Fruit fly (Drosophila melanogaster) whole organism, embryonic: ENCODE data around the gene Spc105R.
A peak's percentile ranks its signal among the peaks of the same experiment; 100 is the strongest.

Experiments used
- CG10147 ChIP-seq: fragments of 200-800 bp; sonication (Bioruptor generic); optimal IDR thresholded peaks from 2 replicates; lab custom pipeline; 2019; ENCODE audit warnings: missing biosample characterization, mild to moderate bottlenecking, missing genetic modification characterization, moderate library complexity
- CG10979 ChIP-seq: fragments of 200-800 bp; sonication (Bioruptor generic); optimal IDR thresholded peaks from 2 replicates; lab custom pipeline; 2018; ENCODE audit warnings: missing biosample characterization, mild to moderate bottlenecking, missing genetic modification characterization, moderate library complexity
- CG11504 ChIP-seq: fragments of 200-800 bp; sonication (Bioruptor generic); optimal IDR thresholded peaks from 3 replicates; lab custom pipeline; 2019; ENCODE audit warnings: missing biosample characterization, mild to moderate bottlenecking, missing genetic modification characterization, moderate library complexity
- CG11696 ChIP-seq: fragments of 200-800 bp; sonication (Bioruptor generic); IDR thresholded peaks from 2 replicates; pipeline ENCODE4 v1.3.6; 2022; ENCODE audit warnings: missing biosample characterization, missing genetic modification characterization
- CG12104 ChIP-seq: fragments of 200-800 bp; sonication (Bioruptor generic); optimal IDR thresholded peaks from 3 replicates; lab custom pipeline; 2016; ENCODE audit warnings: missing biosample characterization, missing genetic modification characterization
- CG14050 ChIP-seq: fragments of 200-800 bp; sonication (Bioruptor generic); IDR thresholded peaks from 3 replicates; pipeline ENCODE4 v1.3.6; 2022; ENCODE audit warnings: missing biosample characterization, missing genetic modification characterization
- CG1647 ChIP-seq: fragments of 200-800 bp; sonication (Bioruptor generic); optimal IDR thresholded peaks from 3 replicates; lab custom pipeline; 2016; ENCODE audit warnings: missing biosample characterization, missing genetic modification characterization
- CG17186 ChIP-seq: fragments of 200-800 bp; sonication (Bioruptor generic); optimal IDR thresholded peaks from 3 replicates; lab custom pipeline; 2017; ENCODE audit warnings: missing biosample characterization, missing genetic modification reagents, missing genetic modification characterization
- CG1792 ChIP-seq: fragments of 200-800 bp; sonication (Bioruptor generic); optimal IDR thresholded peaks from 2 replicates; lab custom pipeline; 2016; ENCODE audit warnings: missing biosample characterization, missing genetic modification characterization
- CG2120 ChIP-seq: fragments of 200-800 bp; sonication (Bioruptor generic); optimal IDR thresholded peaks from 3 replicates; lab custom pipeline; 2016; ENCODE audit warnings: missing biosample characterization, missing genetic modification characterization
- CG2129 ChIP-seq: fragments of 200-800 bp; sonication (Bioruptor generic); IDR thresholded peaks from 2 replicates; pipeline ENCODE4 v1.3.6; 2022; ENCODE audit warnings: missing biosample characterization, missing genetic modification characterization; ENCODE audit not compliant: partially characterized antibody
- CG2712 ChIP-seq: fragments of 200-800 bp; optimal IDR thresholded peaks from 3 replicates; lab custom pipeline; 2019; ENCODE audit warnings: missing biosample characterization, mild to moderate bottlenecking, missing genetic modification characterization, moderate library complexity
- CG33213 ChIP-seq: fragments of 200-800 bp; sonication (Bioruptor generic); optimal IDR thresholded peaks from 3 replicates; lab custom pipeline; 2016; ENCODE audit warnings: missing biosample characterization, missing genetic modification characterization
- CG3407 ChIP-seq: fragments of 200-800 bp; sonication (Bioruptor generic); optimal IDR thresholded peaks from 2 replicates; lab custom pipeline; 2018; ENCODE audit warnings: missing biosample characterization, mild to moderate bottlenecking, missing genetic modification characterization
- CG7839 ChIP-seq: fragments of 200-800 bp; sonication (Bioruptor generic); optimal IDR thresholded peaks from 3 replicates; lab custom pipeline; 2018; ENCODE audit warnings: missing biosample characterization, mild to moderate bottlenecking, missing genetic modification characterization, moderate library complexity
- CG8388 ChIP-seq: fragments of 200-800 bp; sonication (Bioruptor generic); optimal IDR thresholded peaks from 2 replicates; lab custom pipeline; 2019; ENCODE audit warnings: missing biosample characterization, mild to moderate bottlenecking, missing genetic modification characterization, moderate library complexity
- CG8765 ChIP-seq: fragments of 200-800 bp; sonication (Bioruptor generic); IDR thresholded peaks from 2 replicates; pipeline ENCODE4 v1.3.6; 2022; ENCODE audit warnings: missing biosample characterization, missing genetic modification characterization
- CG9215 ChIP-seq: fragments of 200-800 bp; sonication (Bioruptor generic); IDR thresholded peaks from 2 replicates; pipeline ENCODE4 v1.3.6; 2022; ENCODE audit warnings: missing biosample characterization, missing genetic modification characterization
- CTCF ChIP-seq: fragments of 200-800 bp; sonication (Bioruptor generic); optimal IDR thresholded peaks from 2 replicates; lab custom pipeline; 2017; ENCODE audit warnings: missing biosample characterization, mild to moderate bottlenecking, missing genetic modification characterization, moderate library complexity
- Camta ChIP-seq: fragments of 200-800 bp; sonication (Bioruptor generic); optimal IDR thresholded peaks from 2 replicates; lab custom pipeline; 2016; ENCODE audit warnings: missing biosample characterization, missing genetic modification characterization
- Chrac-16 ChIP-seq: fragments of 200-800 bp; sonication (Bioruptor generic); optimal IDR thresholded peaks from 3 replicates; lab custom pipeline; 2016; ENCODE audit warnings: missing biosample characterization, missing genetic modification characterization
- CkIIα-i1 ChIP-seq: fragments of 200-800 bp; sonication (Bioruptor generic); IDR thresholded peaks from 2 replicates; pipeline ENCODE4 v1.3.6; 2022; ENCODE audit warnings: missing biosample characterization, missing genetic modification characterization
- D19A ChIP-seq: fragments of 200-800 bp; optimal IDR thresholded peaks from 3 replicates; lab custom pipeline; 2019; ENCODE audit warnings: missing biosample characterization, mild to moderate bottlenecking, missing genetic modification characterization, moderate library complexity
- Fer3 ChIP-seq: fragments of 200-800 bp; sonication (Bioruptor generic); optimal IDR thresholded peaks from 2 replicates; lab custom pipeline; 2018; ENCODE audit warnings: missing biosample characterization, mild to moderate bottlenecking, missing genetic modification characterization, moderate library complexity
- HmgD ChIP-seq: fragments of 200-800 bp; sonication (Bioruptor generic); optimal IDR thresholded peaks from 3 replicates; lab custom pipeline; 2016; ENCODE audit warnings: missing biosample characterization, missing genetic modification characterization
- Lhr ChIP-seq: fragments of 200-800 bp; sonication (Bioruptor generic); optimal IDR thresholded peaks from 3 replicates; lab custom pipeline; 2017; ENCODE audit warnings: mild to moderate bottlenecking, missing biosample characterization, missing genetic modification reagents, missing genetic modification characterization
- Lim3 ChIP-seq: fragments of 200-800 bp; sonication (Bioruptor generic); IDR thresholded peaks from 2 replicates; pipeline ENCODE4 v1.3.6; 2022; ENCODE audit warnings: missing biosample characterization, missing genetic modification characterization
- Sox100B ChIP-seq: fragments of 200-800 bp; sonication (Bioruptor generic); optimal IDR thresholded peaks from 3 replicates; lab custom pipeline; 2018; ENCODE audit warnings: missing biosample characterization, mild to moderate bottlenecking, missing genetic modification characterization
- ara ChIP-seq: fragments of 200-800 bp; sonication (Bioruptor generic); IDR thresholded peaks from 2 replicates; pipeline ENCODE4 v1.3.6; 2022; ENCODE audit warnings: missing biosample characterization, missing genetic modification characterization
- ase ChIP-seq: fragments of 200-800 bp; sonication (Bioruptor generic); IDR thresholded peaks from 3 replicates; pipeline ENCODE4 v1.3.6; 2022; ENCODE audit warnings: missing biosample characterization, missing genetic modification characterization
- bbx ChIP-seq: fragments of 200-800 bp; sonication (Bioruptor generic); IDR thresholded peaks from 2 replicates; pipeline ENCODE4 v1.3.6; 2022; ENCODE audit warnings: missing biosample characterization, missing genetic modification characterization; ENCODE audit not compliant: partially characterized antibody
- bcd ChIP-seq: fragments of 200-800 bp; sonication (Bioruptor generic); optimal IDR thresholded peaks from 2 replicates; lab custom pipeline; 2017; ENCODE audit warnings: missing biosample characterization, mild to moderate bottlenecking, missing genetic modification characterization
- crol ChIP-seq: fragments of 200-800 bp; sonication (Bioruptor generic); IDR thresholded peaks from 2 replicates; pipeline ENCODE4 v1.3.6; 2022; ENCODE audit warnings: missing biosample characterization, missing genetic modification characterization
- cwo ChIP-seq: fragments of 200-800 bp; sonication (Bioruptor generic); optimal IDR thresholded peaks from 3 replicates; lab custom pipeline; 2017; ENCODE audit warnings: missing biosample characterization, missing genetic modification characterization, mild to moderate bottlenecking, moderate library complexity, missing genetic modification reagents
- disco-r ChIP-seq: fragments of 200-800 bp; sonication (Bioruptor generic); optimal IDR thresholded peaks from 2 replicates; lab custom pipeline; 2016; ENCODE audit warnings: missing biosample characterization, missing genetic modification characterization
- dmrt99B ChIP-seq: fragments of 200-800 bp; sonication (Bioruptor generic); optimal IDR thresholded peaks from 2 replicates; lab custom pipeline; 2018; ENCODE audit warnings: missing biosample characterization, mild to moderate bottlenecking, missing genetic modification characterization, moderate library complexity
- dpn ChIP-seq, 2 experiments: fragments of 200-800 bp; sonication (Bioruptor generic); optimal IDR thresholded peaks; 3 replicates each; lab custom pipeline; 2016; ENCODE audit warnings: missing biosample characterization in 2 of 2, missing genetic modification characterization in 2 of 2
- gro ChIP-seq: fragments of 200-800 bp; sonication (Bioruptor generic); optimal IDR thresholded peaks from 2 replicates; lab custom pipeline; 2016; ENCODE audit warnings: missing biosample characterization, missing genetic modification characterization
- hb ChIP-seq: fragments of 200-800 bp; sonication (Bioruptor generic); IDR thresholded peaks from 3 replicates; pipeline ENCODE4 v1.3.6; 2022; ENCODE audit warnings: missing biosample characterization, missing genetic modification characterization; ENCODE audit not compliant: partially characterized antibody
- lab ChIP-seq: fragments of 200-800 bp; sonication (Bioruptor generic); optimal IDR thresholded peaks from 3 replicates; lab custom pipeline; 2017; ENCODE audit warnings: missing biosample characterization, missing genetic modification characterization, mild to moderate bottlenecking, moderate library complexity, missing genetic modification reagents
- lola ChIP-seq, 3 experiments: fragments of >200 bp in 2 of 3; fragments of 200-800 bp in 1 of 3; sonication (Bioruptor generic) in 1 of 3; optimal IDR thresholded peaks; 2 replicates each; lab custom pipeline; 2017 to 2019; ENCODE audit warnings: missing biosample characterization in 3 of 3, missing genetic modification characterization in 3 of 3, mild to moderate bottlenecking in 1 of 3, moderate library complexity in 1 of 3
- mirr ChIP-seq: fragments of 200-800 bp; sonication (Bioruptor generic); optimal IDR thresholded peaks from 3 replicates; lab custom pipeline; 2018; ENCODE audit warnings: missing biosample characterization, mild to moderate bottlenecking, missing genetic modification characterization
- mld ChIP-seq: fragments of 200-800 bp; sonication (Bioruptor generic); IDR thresholded peaks from 3 replicates; pipeline ENCODE4 v1.3.6; 2022; ENCODE audit warnings: missing biosample characterization, missing genetic modification characterization; ENCODE audit not compliant: partially characterized antibody
- nerfin-2 ChIP-seq: fragments of 200-800 bp; sonication (Bioruptor generic); IDR thresholded peaks from 2 replicates; pipeline ENCODE4 v1.3.6; 2022; ENCODE audit warnings: missing biosample characterization, missing genetic modification characterization; ENCODE audit not compliant: partially characterized antibody
- pros ChIP-seq: fragments of 200-800 bp; sonication (Bioruptor generic); optimal IDR thresholded peaks from 3 replicates; lab custom pipeline; 2019; ENCODE audit warnings: missing biosample characterization, mild to moderate bottlenecking, missing genetic modification characterization, moderate library complexity
- scrt ChIP-seq: fragments of 200-800 bp; sonication (Bioruptor generic); optimal IDR thresholded peaks from 2 replicates; lab custom pipeline; 2018; ENCODE audit warnings: missing biosample characterization, mild to moderate bottlenecking, missing genetic modification characterization, moderate library complexity
- seq ChIP-seq: fragments of 200-800 bp; sonication (Bioruptor generic); IDR thresholded peaks from 2 replicates; pipeline ENCODE4 v1.3.6; 2022; ENCODE audit warnings: missing biosample characterization, missing genetic modification characterization
- stwl ChIP-seq: fragments of 200-800 bp; sonication (Bioruptor generic); optimal IDR thresholded peaks from 3 replicates; lab custom pipeline; 2018; ENCODE audit warnings: missing biosample characterization, mild to moderate bottlenecking, missing genetic modification characterization, moderate library complexity
- tgo ChIP-seq: fragments of 200-800 bp; sonication (Bioruptor generic); IDR thresholded peaks from 3 replicates; pipeline ENCODE4 v1.3.6; 2022; ENCODE audit warnings: missing biosample characterization, missing genetic modification characterization
- ttk ChIP-seq: fragments of 200-800 bp; sonication (Bioruptor generic); IDR thresholded peaks from 2 replicates; pipeline ENCODE4 v2.1.2; 2022; ENCODE audit warnings: missing biosample characterization, missing genetic modification characterization

Spc105R gene

DNA sequence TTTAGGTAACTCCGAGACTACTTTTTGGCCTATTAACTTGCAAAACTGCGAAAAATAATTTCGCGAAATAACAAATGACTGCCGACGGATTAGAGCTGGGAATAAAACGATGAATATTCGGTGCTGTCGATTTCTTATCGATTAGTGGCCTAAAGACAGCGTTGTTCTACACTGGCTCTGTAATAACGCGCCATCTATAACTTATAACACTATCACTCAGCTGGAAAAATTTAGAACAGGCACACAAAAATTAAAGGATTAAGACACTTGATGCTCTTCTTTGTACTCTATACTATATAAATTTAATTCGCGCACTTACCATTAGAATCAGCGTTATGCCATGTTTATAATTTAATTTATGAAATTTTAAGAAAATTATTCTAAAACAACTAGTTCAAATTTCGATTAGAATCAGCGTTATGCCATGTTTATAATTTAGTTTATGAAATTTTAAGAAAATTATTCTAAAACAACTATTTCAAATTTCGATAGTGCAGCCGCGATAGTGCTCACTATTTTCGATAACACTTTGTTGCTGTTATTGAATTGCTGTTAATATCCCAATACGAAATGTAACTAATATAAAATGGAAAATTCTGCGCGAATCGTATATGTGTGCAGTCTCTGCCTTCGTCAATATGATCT is 41.4 kb downstream of the Spc105R start, which contains the start of the genes CSN3 and CG11456 (continued):
- no peak for TF ChIP-seq CG10979 (tag; lab: Kevin White, UChicago)
- peak; percentile 43 for TF ChIP-seq Chrac-16
- TF ChIP-seq bbx (GFP tag; lab: Robert Waterston, UW): peak; percentile 59
- peak; percentile 31; the same call in 1 of the 2 replicates for TF ChIP-seq nerfin-2 (GFP tag; lab: Robert Waterston, UW)
- no peak for TF ChIP-seq CG11504 (tag; lab: Kevin White, UChicago)
- TF ChIP-seq lola (GFP tag; optimal IDR thresholded peaks at IDR 0.05; lab: Kevin White, UChicago): no peak
- TF ChIP-seq CG12104 (GFP tag; lab: Kevin White, UChicago): no peak
- TF ChIP-seq pros (GFP tag; lab: Kevin White, UChicago): no peak
- no peak for TF ChIP-seq CG7839 (tag; lab: Kevin White, UChicago)
- no peak for TF ChIP-seq CG8765
- TF ChIP-seq Fer3 (tag; lab: Kevin White, UChicago): peak; percentile 1
- no peak for TF ChIP-seq CG10147 (GFP tag; lab: Kevin White, UChicago)
- peak; percentile 50; the same call in 1 of the 3 replicates for TF ChIP-seq hb (GFP tag; lab: Robert Waterston, UW)
- peak; percentile 48 for TF ChIP-seq bcd (GFP tag; lab: Kevin White, UChicago)
- peak; percentile 74 for TF ChIP-seq CG2120
- TF ChIP-seq gro (GFP tag; lab: Kevin White, UChicago): peak; percentile 28
- TF ChIP-seq crol (GFP tag; lab: Robert Waterston, UW): no peak
- 0 out of 2 replicates have a peak, but pooled peaks have one; percentile 6 for TF ChIP-seq CG2129 (GFP tag; lab: Robert Waterston, UW)
- no peak for TF ChIP-seq tgo (GFP tag; lab: Robert Waterston, UW)
- peak; percentile 43 for TF ChIP-seq scrt (GFP tag; lab: Kevin White, UChicago)
- no peak for TF ChIP-seq seq (GFP tag; lab: Robert Waterston, UW)
- peak; percentile 61 to 64 for TF ChIP-seq dpn (GFP tag; optimal IDR thresholded peaks at IDR 0.05; lab: Kevin White, UChicago)
- TF ChIP-seq HmgD: peak; percentile 17
- no peak for TF ChIP-seq Sox100B
- TF ChIP-seq CG1647: peak; percentile 51
- no peak for TF ChIP-seq disco-r (GFP tag; lab: Kevin White, UChicago)
- no peak for TF ChIP-seq cwo (GFP tag; lab: Kevin White, UChicago)
- no peak for TF ChIP-seq Lim3 (GFP tag; lab: Robert Waterston, UW)
- TF ChIP-seq stwl (tag; lab: Kevin White, UChicago): peak; percentile 89
- no peak for TF ChIP-seq CG3407
- TF ChIP-seq lab (GFP tag; lab: Kevin White, UChicago): no peak
- no peak for TF ChIP-seq dmrt99B (tag; lab: Kevin White, UChicago)
- TF ChIP-seq CG8388: no peak
- peak; percentile 43 for TF ChIP-seq Camta (GFP tag; lab: Kevin White, UChicago)
- no peak for TF ChIP-seq CG11696 (GFP tag; lab: Robert Waterston, UW)
- no peak for TF ChIP-seq CG14050 (GFP tag; lab: Robert Waterston, UW)
- TF ChIP-seq mld (GFP tag; lab: Robert Waterston, UW): peak; percentile 23; the same call in 1 of the 3 replicates
- TF ChIP-seq CkIIα-i1 (GFP tag; lab: Robert Waterston, UW): no peak
- peak; percentile 80 for TF ChIP-seq Lhr
- no peak for TF ChIP-seq CG2712
- TF ChIP-seq ttk: peak; percentile 31; the same call in 1 of the 2 replicates
- peak; percentile 94 for TF ChIP-seq D19A (tag; lab: Kevin White, UChicago)
- no peak for TF ChIP-seq ara
- TF ChIP-seq CG1792 (GFP tag; lab: Kevin White, UChicago): peak; percentile 24
- no peak for TF ChIP-seq CG9215
- TF ChIP-seq CTCF (GFP tag; lab: Kevin White, UChicago): peak; percentile 96
- no peak for TF ChIP-seq ase (GFP tag; lab: Robert Waterston, UW)
- no peak for TF ChIP-seq mirr (GFP tag; lab: Kevin White, UChicago)
- peak; percentile 73 for TF ChIP-seq CG33213 (GFP tag; lab: Kevin White, UChicago)
- peak; percentile 24 for TF ChIP-seq CG17186 (GFP tag; lab: Kevin White, UChicago)
